Worm (Caenorhabditis elegans): ENCODE measurements around the gene rde-1.
"Not testable (repeated sequence)": the region's sequence is repeated elsewhere in the genome, so short reads cannot be mapped to it uniquely, and the experiment has no call there.

Gene rde-1

ce11 chrV:9983529-9983928 lies 7.9 kb downstream of the rde-1 start:
- TF ChIP-seq efl-1 (GFP tag; optimal IDR thresholded peaks at IDR 0.05) (no peak), B0336.3 (GFP tag; IDR thresholded peaks at IDR 0.05) (0 out of 2 replicates have a peak, but pooled peaks have one; percentile 19), nfyb-1 (GFP tag; IDR thresholded peaks at IDR 0.05) (peak; percentile 46; the same call in 1 of the 2 replicates), cebp-1 (GFP tag; IDR thresholded peaks at IDR 0.05) (no peak), cebp-1 (tag; optimal IDR thresholded peaks at IDR 0.05) (peak; percentile 7), mel-28 (tag; optimal IDR thresholded peaks at IDR 0.05; ENCODE audit: borderline replicate concordance) (no peak), hsf-1 (GFP tag; IDR thresholded peaks at IDR 0.05) (peak; percentile 41; the same call in 1 of the 2 replicates), attf-5 (GFP tag; optimal IDR thresholded peaks at IDR 0.05) (no peak), Y79H2A.3 (GFP tag; conservative IDR thresholded peaks at IDR 0.05) (0 out of 2 replicates have a peak, but pooled peaks have one; percentile 25), rcor-1 (GFP tag; IDR thresholded peaks at IDR 0.05) (0 out of 2 replicates have a peak, but pooled peaks have one; percentile 11), ekl-4 (GFP tag; IDR thresholded peaks at IDR 0.05) (0 out of 2 replicates have a peak, but pooled peaks have one; percentile 8), Y56A3A.18 (GFP tag; IDR thresholded peaks at IDR 0.05) (peak; percentile 41; the same call in 1 of the 2 replicates), nhr-90 (tag; optimal IDR thresholded peaks at IDR 0.05) (no peak), pha-4 (tag; optimal IDR thresholded peaks at IDR 0.05) (no peak), unc-62 (GFP tag; optimal IDR thresholded peaks at IDR 0.05) (no peak)

- peak; percentile 27; the same call in 1 of the 2 replicates for TF ChIP-seq hsf-1 (GFP tag; IDR thresholded peaks at IDR 0.05)
- no peak for TF ChIP-seq lin-40 (tag; optimal IDR thresholded peaks at IDR 0.05)
- peak; percentile 14; the same call in 1 of the 2 replicates for TF ChIP-seq madf-6 (GFP tag; IDR thresholded peaks at IDR 0.05)
- TF ChIP-seq chd-7 (tag; optimal IDR thresholded peaks at IDR 0.05) = no peak
These were observed 8.9 kb downstream of the rde-1 start, which contains the start of gene C27H6.9 for ce11 chrV:9982568-9982967. Gene C27H6.9 (plus strand): TSS chrV:9982868.

ce11 chrV:9980731-9981483 lies 10.5 kb downstream of the rde-1 start, which contains the start of the genes ruvb-1 and tofu-1:
Gene ruvb-1 (minus strand): TSS chrV:9980802.
Gene tofu-1 (plus strand): TSS chrV:9981147.
- TF ChIP-seq tbp1 (GFP tag; optimal IDR thresholded peaks at IDR 0.05) (peak; percentile 14), hsf-1 (GFP tag; IDR thresholded peaks at IDR 0.05) (0 out of 2 replicates have a peak, but pooled peaks have one; percentile 38), nhr-80 (tag; optimal IDR thresholded peaks at IDR 0.05) (peak; percentile 60), snpc-4 (tag; optimal IDR thresholded peaks at IDR 0.05) (peak in 2 of 4 experiments; percentile 47 to 62), athp-1 (tag; optimal IDR thresholded peaks at IDR 0.05) (peak; percentile 43), K11D2.4 (GFP tag; IDR thresholded peaks at IDR 0.05) (peak; percentile 50; the same call in 1 of the 2 replicates), lin-40 (tag; optimal IDR thresholded peaks at IDR 0.05) (peak; percentile 90), lin-26 (GFP tag; IDR thresholded peaks at IDR 0.05) (peak; percentile 33; the same call in 1 of the 2 replicates), F33H1.4 (GFP tag; IDR thresholded peaks at IDR 0.05) (peak; percentile 67), ceh-27 (GFP tag; optimal IDR thresholded peaks at IDR 0.05) (peak; percentile 59), C06A6.2 (GFP tag; conservative IDR thresholded peaks at IDR 0.05) (peak; percentile 94), pbrm-1 (GFP tag; IDR thresholded peaks at IDR 0.05) (peak; percentile 74; the same call in 1 of the 2 replicates), D2030.7 (GFP tag; IDR thresholded peaks at IDR 0.05) (peak; percentile 35), ztf-26 (tag; optimal IDR thresholded peaks at IDR 0.05) (peak; percentile 58), cebp-1 (GFP tag; IDR thresholded peaks at IDR 0.05) (0 out of 2 replicates have a peak, but pooled peaks have one; percentile 63), cebp-1 (tag; optimal IDR thresholded peaks at IDR 0.05) (peak; percentile 69), dpl-1 (GFP tag; optimal IDR thresholded peaks at IDR 0.05) (peak; percentile 12), ekl-4 (GFP tag; IDR thresholded peaks at IDR 0.05) (peak; percentile 60; the same call in 1 of the 2 replicates), nhr-90 (tag; optimal IDR thresholded peaks at IDR 0.05) (peak; percentile 29), bed-2 (GFP tag; IDR thresholded peaks at IDR 0.05) (0 out of 2 replicates have a peak, but pooled peaks have one; percentile 56), him-1 (tag; optimal IDR thresholded peaks at IDR 0.05) (peak; percentile 14), ceh-100 (GFP tag; IDR thresholded peaks at IDR 0.05) (peak; percentile 97), lsl-1 (GFP tag; optimal IDR thresholded peaks at IDR 0.05) (peak; percentile 63), rcor-1 (GFP tag; IDR thresholded peaks at IDR 0.05) (peak; percentile 59), Y53G8AR.9 (GFP tag; conservative IDR thresholded peaks at IDR 0.05) (peak; percentile 64), egrh-3 (GFP tag; IDR thresholded peaks at IDR 0.05) (peak; percentile 57), dox-1 (GFP tag; IDR thresholded peaks at IDR 0.05) (peak; percentile 54; the same call in 1 of the 2 replicates), rpc-1 (optimal IDR thresholded peaks at IDR 0.05) (peak; percentile 34), madf-6 (GFP tag; IDR thresholded peaks at IDR 0.05) (peak; percentile 53; the same call in 1 of the 2 replicates), madf-10 (tag; optimal IDR thresholded peaks at IDR 0.05) (peak; percentile 70), T07F8.4 (tag; optimal IDR thresholded peaks at IDR 0.05) (peak; percentile 15)
- not testable (repeated sequence) for TF ChIP-seq snpc-4 (GFP tag; optimal IDR thresholded peaks at IDR 0.05); rpc-1 (tag; optimal IDR thresholded peaks at IDR 0.05)
